Worm (Caenorhabditis elegans) whole organism, L4 larva: Measurements from ENCODE around the gene math-7.

Experiments
- F26F4.8 ChIP-seq: fragments of 200-800 bp; sonication (Bioruptor generic); conservative IDR thresholded peaks from 2 replicates; pipeline ENCODE4 v1.3.6; 2022; ENCODE audit warnings: missing genetic modification characterization, missing compliant biosample characterization
- ceh-82 ChIP-seq: sonication (generic microtip); optimal IDR thresholded peaks from 2 replicates; lab custom pipeline; 2017; ENCODE audit warnings: missing biosample characterization, missing genetic modification characterization
- nhr-77 ChIP-seq: fragments of 150-350 bp; optimal IDR thresholded peaks from 2 replicates; lab custom pipeline; 2014; ENCODE audit warnings: missing biosample characterization, missing genetic modification characterization

- TF ChIP-seq nhr-77 (tag; lab: Kevin White, UChicago) = no peak
- TF ChIP-seq F26F4.8 (GFP tag; lab: Robert Waterston, UW) = no peak
- no peak for TF ChIP-seq ceh-82 (tag; lab: Kevin White, UChicago)
Observed at ce11 chrII:1878663-1879062, 7.6 kb downstream of the math-7 start, which contains the start of gene math-16.
